Fruit fly (Drosophila melanogaster) whole organism, embryonic: ENCODE results near the gene CG10338.

Experiments
- Atf3 ChIP-seq: fragments of 200-800 bp; sonication (Bioruptor generic); optimal IDR thresholded peaks from 3 replicates; lab custom pipeline; 2016; ENCODE audit warnings: missing biosample characterization, missing genetic modification characterization
- B-H2 ChIP-seq: fragments of 200-800 bp; sonication (Bioruptor generic); optimal IDR thresholded peaks from 2 replicates; lab custom pipeline; 2018; ENCODE audit warnings: missing biosample characterization, mild to moderate bottlenecking, missing genetic modification characterization
- CG10654 ChIP-seq: fragments of 200-800 bp; sonication (Bioruptor generic); optimal IDR thresholded peaks from 2 replicates; lab custom pipeline; 2016; ENCODE audit warnings: missing biosample characterization, missing genetic modification characterization
- CG12104 ChIP-seq: fragments of 200-800 bp; sonication (Bioruptor generic); optimal IDR thresholded peaks from 3 replicates; lab custom pipeline; 2016; ENCODE audit warnings: missing biosample characterization, missing genetic modification characterization
- CG12391 ChIP-seq: fragments of 200-800 bp; sonication (Bioruptor generic); optimal IDR thresholded peaks from 3 replicates; lab custom pipeline; 2018; ENCODE audit warnings: missing biosample characterization, mild to moderate bottlenecking, missing genetic modification characterization, moderate library complexity
- CG1647 ChIP-seq: fragments of 200-800 bp; sonication (Bioruptor generic); optimal IDR thresholded peaks from 3 replicates; lab custom pipeline; 2016; ENCODE audit warnings: missing biosample characterization, missing genetic modification characterization
- CG17912 ChIP-seq: fragments of 200-800 bp; sonication (Bioruptor generic); optimal IDR thresholded peaks from 2 replicates; lab custom pipeline; 2018; ENCODE audit warnings: missing biosample characterization, mild to moderate bottlenecking, missing genetic modification characterization
- CG18764 ChIP-seq: fragments of 200-800 bp; sonication (Bioruptor generic); optimal IDR thresholded peaks from 3 replicates; lab custom pipeline; 2016; ENCODE audit warnings: missing biosample characterization, missing genetic modification characterization
- CG30431 ChIP-seq: fragments of 200-800 bp; sonication (Bioruptor generic); optimal IDR thresholded peaks from 2 replicates; lab custom pipeline; 2017; ENCODE audit warnings: missing biosample characterization, missing genetic modification characterization
- CG31224 ChIP-seq: fragments of 200-800 bp; sonication (Bioruptor generic); IDR thresholded peaks from 2 replicates; pipeline ENCODE4 v1.3.6; 2022; ENCODE audit warnings: missing biosample characterization, missing genetic modification characterization
- CG34376 ChIP-seq: fragments of 200-800 bp; sonication (Bioruptor generic); optimal IDR thresholded peaks from 2 replicates; lab custom pipeline; 2018; ENCODE audit warnings: missing biosample characterization, mild to moderate bottlenecking, missing genetic modification characterization
- CG3995 ChIP-seq: fragments of 200-800 bp; sonication (Bioruptor generic); optimal IDR thresholded peaks from 3 replicates; lab custom pipeline; 2016; ENCODE audit warnings: missing biosample characterization, missing genetic modification characterization
- CG4707 ChIP-seq: fragments of 200-800 bp; sonication (Bioruptor generic); optimal IDR thresholded peaks from 2 replicates; lab custom pipeline; 2018; ENCODE audit warnings: missing biosample characterization, mild to moderate bottlenecking, missing genetic modification characterization, moderate library complexity
- CG4730 ChIP-seq: fragments of 200-800 bp; sonication (Bioruptor generic); IDR thresholded peaks from 2 replicates; pipeline ENCODE4 v1.3.6; 2022; ENCODE audit warnings: missing biosample characterization, missing genetic modification characterization
- CG6791 ChIP-seq: fragments of 200-800 bp; sonication (Bioruptor generic); IDR thresholded peaks from 3 replicates; pipeline ENCODE4 v1.3.6; 2022; ENCODE audit warnings: missing biosample characterization, missing genetic modification characterization; ENCODE audit not compliant: partially characterized antibody
- CG7556 ChIP-seq: fragments of 200-800 bp; sonication (Bioruptor generic); optimal IDR thresholded peaks from 2 replicates; lab custom pipeline; 2017; ENCODE audit warnings: missing biosample characterization, mild to moderate bottlenecking, missing genetic modification characterization
- CG7987 ChIP-seq: fragments of 200-800 bp; sonication (Bioruptor generic); optimal IDR thresholded peaks from 2 replicates; lab custom pipeline; 2018; ENCODE audit warnings: missing biosample characterization, mild to moderate bottlenecking, missing genetic modification characterization, moderate library complexity
- CG9797 ChIP-seq: fragments of 200-800 bp; sonication (Bioruptor generic); optimal IDR thresholded peaks from 3 replicates; lab custom pipeline; 2018; ENCODE audit warnings: missing biosample characterization, mild to moderate bottlenecking, missing genetic modification characterization
- Dad ChIP-seq: fragments of 200-800 bp; sonication (Bioruptor generic); optimal IDR thresholded peaks from 3 replicates; lab custom pipeline; 2016; ENCODE audit warnings: missing biosample characterization, missing genetic modification characterization
- Dfd ChIP-seq, 2 experiments: fragments of >200 bp; optimal IDR thresholded peaks; 2 replicates each; lab custom pipeline; 2017; ENCODE audit warnings: missing biosample characterization in 2 of 2, missing genetic modification characterization in 2 of 2
- Drgx ChIP-seq: fragments of 200-800 bp; sonication (Bioruptor generic); IDR thresholded peaks from 2 replicates; pipeline ENCODE4 v1.3.6; 2022; ENCODE audit warnings: missing biosample characterization, missing genetic modification characterization
- Eip74EF ChIP-seq, 2 experiments: fragments of 200-800 bp in 1 of 2; fragments of >200 bp in 1 of 2; sonication (Bioruptor generic) in 1 of 2; optimal IDR thresholded peaks; 2 replicates each; lab custom pipeline; 2017 to 2019; ENCODE audit warnings: missing biosample characterization in 2 of 2, missing genetic modification characterization in 2 of 2, mild to moderate bottlenecking in 1 of 2, moderate library complexity in 1 of 2
- Elba2 ChIP-seq: fragments of 200-800 bp; sonication (Bioruptor generic); optimal IDR thresholded peaks from 3 replicates; lab custom pipeline; 2016; ENCODE audit warnings: missing biosample characterization, missing genetic modification characterization
- Hr39 ChIP-seq: fragments of >200 bp; optimal IDR thresholded peaks from 2 replicates; lab custom pipeline; 2017
- Mrtf ChIP-seq: fragments of 200-800 bp; sonication (Bioruptor generic); IDR thresholded peaks from 3 replicates; pipeline ENCODE4 v1.3.6; 2022; ENCODE audit warnings: missing biosample characterization, missing genetic modification characterization
- Optix ChIP-seq: fragments of 200-800 bp; sonication (Bioruptor generic); IDR thresholded peaks from 3 replicates; pipeline ENCODE4 v1.3.6; 2022; ENCODE audit warnings: missing biosample characterization, missing genetic modification characterization
- Scr ChIP-seq: fragments of 200-800 bp; sonication (Bioruptor generic); IDR thresholded peaks from 2 replicates; pipeline ENCODE4 v1.3.6; 2022; ENCODE audit warnings: missing biosample characterization, missing genetic modification characterization; ENCODE audit not compliant: partially characterized antibody
- Vsx1 ChIP-seq: fragments of 200-800 bp; sonication (Bioruptor generic); optimal IDR thresholded peaks from 2 replicates; lab custom pipeline; 2017; ENCODE audit warnings: missing biosample characterization, mild to moderate bottlenecking, missing genetic modification characterization, missing genetic modification reagents
- Xbp1 ChIP-seq: fragments of 200-800 bp; sonication (Bioruptor generic); optimal IDR thresholded peaks from 3 replicates; lab custom pipeline; 2016; ENCODE audit warnings: missing biosample characterization, mild to moderate bottlenecking, missing genetic modification characterization
- bigmax ChIP-seq: fragments of 200-800 bp; sonication (Bioruptor generic); optimal IDR thresholded peaks from 2 replicates; lab custom pipeline; 2018; ENCODE audit warnings: missing biosample characterization, mild to moderate bottlenecking, missing genetic modification characterization
- crp ChIP-seq, 2 experiments: fragments of 200-800 bp; sonication (Bioruptor generic); optimal IDR thresholded peaks; 2 replicates in 1 of 2; 3 replicates in 1 of 2; lab custom pipeline; 2017; ENCODE audit warnings: missing biosample characterization in 2 of 2, missing genetic modification characterization in 2 of 2, mild to moderate bottlenecking in 1 of 2, moderate library complexity in 1 of 2
- exex ChIP-seq: fragments of 200-800 bp; sonication (Bioruptor generic); optimal IDR thresholded peaks from 4 replicates; lab custom pipeline; 2018; ENCODE audit warnings: missing biosample characterization, mild to moderate bottlenecking, missing genetic modification characterization, moderate library complexity
- gem ChIP-seq: fragments of 200-800 bp; sonication (Bioruptor generic); optimal IDR thresholded peaks from 2 replicates; lab custom pipeline; 2019; ENCODE audit warnings: missing biosample characterization, mild to moderate bottlenecking, missing genetic modification characterization, moderate library complexity
- gt ChIP-seq: fragments of 200-800 bp; sonication (Bioruptor generic); IDR thresholded peaks from 2 replicates; pipeline ENCODE4 v1.3.6; 2022; ENCODE audit warnings: missing biosample characterization, missing genetic modification characterization
- lbe ChIP-seq: fragments of 200-800 bp; sonication (Bioruptor generic); optimal IDR thresholded peaks from 2 replicates; lab custom pipeline; 2016; ENCODE audit warnings: missing biosample characterization, mild to moderate bottlenecking, missing genetic modification characterization
- nmo ChIP-seq: fragments of 200-800 bp; sonication (Bioruptor generic); optimal IDR thresholded peaks from 2 replicates; lab custom pipeline; 2018; ENCODE audit warnings: missing biosample characterization, mild to moderate bottlenecking, missing genetic modification characterization, moderate library complexity
- nom ChIP-seq: fragments of 200-800 bp; sonication (Bioruptor generic); optimal IDR thresholded peaks from 2 replicates; lab custom pipeline; 2017; ENCODE audit warnings: missing biosample characterization, missing genetic modification characterization, mild to moderate bottlenecking, moderate library complexity, missing genetic modification reagents
- oc ChIP-seq: fragments of 200-800 bp; sonication (Bioruptor generic); optimal IDR thresholded peaks from 2 replicates; lab custom pipeline; 2018; ENCODE audit warnings: missing biosample characterization, mild to moderate bottlenecking, missing genetic modification characterization, moderate library complexity
- run ChIP-seq: fragments of 200-800 bp; sonication (Bioruptor generic); optimal IDR thresholded peaks from 3 replicates; lab custom pipeline; 2018; ENCODE audit warnings: missing biosample characterization, mild to moderate bottlenecking, missing genetic modification characterization
- sc ChIP-seq, 3 experiments: fragments of >200 bp in 2 of 3; fragments of 200-800 bp in 1 of 3; sonication (Bioruptor generic) in 1 of 3; optimal IDR thresholded peaks; 2 replicates in 2 of 3; 3 replicates in 1 of 3; lab custom pipeline; 2017; ENCODE audit warnings: mild to moderate bottlenecking in 1 of 3, missing biosample characterization in 1 of 3, missing genetic modification characterization in 1 of 3, missing genetic modification reagents in 1 of 3
- scrt ChIP-seq: fragments of 200-800 bp; sonication (Bioruptor generic); optimal IDR thresholded peaks from 2 replicates; lab custom pipeline; 2018; ENCODE audit warnings: missing biosample characterization, mild to moderate bottlenecking, missing genetic modification characterization, moderate library complexity
- sens ChIP-seq: fragments of 200-800 bp; sonication (Bioruptor generic); peaks from one replicate; lab custom pipeline; 2016; ENCODE audit warnings: missing biosample characterization, missing genetic modification characterization
- slou ChIP-seq: fragments of 200-800 bp; sonication (Bioruptor generic); optimal IDR thresholded peaks from 3 replicates; lab custom pipeline; 2016; ENCODE audit warnings: missing biosample characterization, missing genetic modification characterization
- sqz ChIP-seq: fragments of 200-800 bp; sonication (Bioruptor generic); optimal IDR thresholded peaks from 3 replicates; lab custom pipeline; 2018; ENCODE audit warnings: missing biosample characterization, mild to moderate bottlenecking, missing genetic modification characterization
- trh ChIP-seq: fragments of 200-800 bp; sonication (Bioruptor generic); optimal IDR thresholded peaks from 2 replicates; lab custom pipeline; 2016; ENCODE audit warnings: missing biosample characterization, missing genetic modification characterization
- tx ChIP-seq: fragments of 200-800 bp; sonication (Bioruptor generic); optimal IDR thresholded peaks from 2 replicates; lab custom pipeline; 2016; ENCODE audit warnings: missing biosample characterization, missing genetic modification characterization
- z ChIP-seq: fragments of 200-800 bp; sonication (Bioruptor generic); IDR thresholded peaks from 3 replicates; pipeline ENCODE4 v1.3.6; 2022; ENCODE audit warnings: missing biosample characterization, missing genetic modification characterization
- zf30C ChIP-seq: fragments of 200-800 bp; sonication (Bioruptor generic); optimal IDR thresholded peaks from 3 replicates; lab custom pipeline; 2018; ENCODE audit warnings: missing biosample characterization, mild to moderate bottlenecking, missing genetic modification characterization

CG10338 gene

DNA sequence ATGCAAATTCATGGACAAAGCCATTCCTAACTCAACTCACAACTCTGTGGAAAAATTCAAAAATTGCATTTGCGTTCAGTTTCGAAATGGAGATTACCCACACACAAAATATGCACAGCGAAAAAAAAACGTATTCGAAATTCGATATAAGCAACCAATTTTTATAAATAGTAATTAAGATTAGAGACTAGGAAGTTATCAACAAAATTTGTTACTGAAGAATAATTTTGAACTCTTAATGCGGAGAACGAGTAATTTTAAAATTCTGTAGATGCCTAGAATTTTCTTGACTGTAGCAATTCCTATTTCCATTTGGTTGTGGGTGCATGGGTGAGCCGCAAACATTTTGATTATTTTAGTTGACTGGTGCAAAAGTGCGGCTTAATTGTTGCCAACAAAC is 32.1 kb upstream of the CG10338 start:
- TF ChIP-seq Dfd (GFP tag; optimal IDR thresholded peaks at IDR 0.05; lab: Kevin White, UChicago) (no peak), tx (GFP tag; lab: Kevin White, UChicago) (no peak), CG12104 (no peak), CG6791 (GFP tag; lab: Robert Waterston, UW) (no peak), nmo (GFP tag; lab: Kevin White, UChicago) (no peak), Drgx (GFP tag; lab: Robert Waterston, UW) (peak; percentile 52), CG4707 (no peak), Scr (no peak), Xbp1 (GFP tag; lab: Kevin White, UChicago) (no peak), sens (GFP tag; lab: Kevin White, UChicago) (peak; percentile 58), CG12391 (no peak), exex (no peak), B-H2 (no peak), CG7987 (GFP tag; lab: Kevin White, UChicago) (no peak), CG18764 (GFP tag; lab: Kevin White, UChicago) (no peak), CG4730 (GFP tag; lab: Robert Waterston, UW) (no peak), lbe (GFP tag; lab: Kevin White, UChicago) (no peak), CG3995 (no peak), Mrtf (GFP tag; lab: Robert Waterston, UW) (no peak), gem (tag; lab: Kevin White, UChicago) (peak; percentile 3), z (0 out of 3 replicates have a peak, but pooled peaks have one; percentile 19), CG10654 (no peak)

dm6 chr2L:18664707-18665550 is 30.5 kb upstream of the CG10338 start:
- TF ChIP-seq CG4707 (no peak), lbe (GFP tag; lab: Kevin White, UChicago) (peak; percentile 62), scrt (GFP tag; lab: Kevin White, UChicago) (no peak), Elba2 (no peak), sc (optimal IDR thresholded peaks at IDR 0.05; lab: Kevin White, UChicago) (no peak), sc (GFP tag; optimal IDR thresholded peaks at IDR 0.05; lab: Kevin White, UChicago) (no peak), nom (GFP tag; lab: Kevin White, UChicago) (peak; percentile 78), bigmax (no peak), CG1647 (GFP tag; lab: Kevin White, UChicago) (no peak), CG30431 (no peak), Eip74EF (GFP tag; optimal IDR thresholded peaks at IDR 0.05; lab: Kevin White, UChicago) (no peak), zf30C (GFP tag; lab: Kevin White, UChicago) (no peak), Optix (GFP tag; lab: Robert Waterston, UW) (0 out of 3 replicates have a peak, but pooled peaks have one; percentile 17), CG31224 (GFP tag; lab: Robert Waterston, UW) (no peak), Atf3 (no peak), Hr39 (lab: Kevin White, UChicago) (no peak), crp (GFP tag; optimal IDR thresholded peaks at IDR 0.05; lab: Kevin White, UChicago) (no peak), CG17912 (GFP tag; lab: Kevin White, UChicago) (no peak), slou (GFP tag; lab: Kevin White, UChicago) (no peak), CG7556 (GFP tag; lab: Kevin White, UChicago) (no peak), CG10654 (no peak), sens (GFP tag; lab: Kevin White, UChicago) (peak; percentile 63), oc (tag; lab: Kevin White, UChicago) (no peak), gt (GFP tag; lab: Robert Waterston, UW) (no peak), trh (GFP tag; lab: Kevin White, UChicago) (no peak), Mrtf (GFP tag; lab: Robert Waterston, UW) (no peak), CG9797 (GFP tag; lab: Kevin White, UChicago) (no peak), Dad (no peak), Xbp1 (GFP tag; lab: Kevin White, UChicago) (no peak), CG34376 (GFP tag; lab: Kevin White, UChicago) (no peak), Vsx1 (GFP tag; lab: Kevin White, UChicago) (no peak), sqz (GFP tag; lab: Kevin White, UChicago) (no peak), CG18764 (GFP tag; lab: Kevin White, UChicago) (no peak), run (tag; lab: Kevin White, UChicago) (no peak)
